Fruit fly (Drosophila melanogaster): ENCODE data around the gene NimC4.

NimC4 gene

DNA sequence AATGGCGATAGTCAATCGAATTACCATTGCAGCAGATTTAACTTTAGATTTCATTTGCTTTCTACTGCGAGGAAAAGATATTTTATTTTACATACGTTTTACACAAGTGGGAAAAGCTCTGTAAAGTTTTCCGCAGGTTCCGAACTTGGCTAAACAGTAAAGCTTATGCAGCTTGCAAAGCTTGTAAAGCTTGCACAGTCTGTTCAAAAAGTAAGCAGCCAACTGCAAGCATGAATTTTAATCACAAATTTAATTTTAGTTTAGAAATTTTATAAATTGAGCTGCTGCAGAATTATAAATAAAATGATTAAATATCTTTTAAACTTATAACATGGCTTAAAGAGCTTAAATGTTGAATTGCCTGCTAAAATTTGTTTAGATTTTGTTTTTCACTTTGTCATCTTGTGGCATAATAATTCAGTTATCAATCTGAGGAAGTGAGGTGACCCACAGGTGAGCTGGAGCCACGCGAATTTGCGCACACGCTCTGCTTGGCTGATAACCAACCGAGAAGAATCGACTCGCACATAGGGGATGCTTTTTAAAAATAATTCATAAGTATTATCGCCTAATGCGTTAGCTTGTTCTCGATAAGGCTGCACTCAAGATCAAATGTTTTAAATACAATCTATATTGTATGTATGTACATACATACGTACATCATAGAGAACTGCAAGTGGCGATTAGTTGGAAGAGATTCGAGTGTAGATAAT is 35.6 kb upstream of the NimC4 start (continued):
- TF ChIP-seq CG14710 (tag; optimal IDR thresholded peaks at IDR 0.05) = no peak
- no peak for TF ChIP-seq CG13424 (tag; optimal IDR thresholded peaks at IDR 0.05)
- TF ChIP-seq CG14860 (GFP tag; IDR thresholded peaks at IDR 0.05; ENCODE audit: partially characterized antibody) = no peak
- TF ChIP-seq Bteb2 (GFP tag; optimal IDR thresholded peaks at IDR 0.05) = no peak
- no peak for TF ChIP-seq CG9215 (GFP tag; IDR thresholded peaks at IDR 0.05)
- TF ChIP-seq CG7839 (tag; optimal IDR thresholded peaks at IDR 0.05) = peak; percentile 62
- TF ChIP-seq CG6791 (GFP tag; IDR thresholded peaks at IDR 0.05; ENCODE audit: partially characterized antibody) = peak; percentile 69; the same call in 2 of the 3 replicates
- TF ChIP-seq gro (GFP tag; optimal IDR thresholded peaks at IDR 0.05) = peak; percentile 33
- no peak for TF ChIP-seq Hr3 (GFP tag; optimal IDR thresholded peaks at IDR 0.05)
- peak; percentile 43; the same call in 1 of the 3 replicates for TF ChIP-seq dysf (GFP tag; IDR thresholded peaks at IDR 0.05)
- peak; percentile 65; the same call in 2 of the 3 replicates for TF ChIP-seq ci (GFP tag; IDR thresholded peaks at IDR 0.05)
- peak; percentile 21 for TF ChIP-seq CG15011 (GFP tag; optimal IDR thresholded peaks at IDR 0.05)
- no peak for TF ChIP-seq Mes4 (GFP tag; optimal IDR thresholded peaks at IDR 0.05)
- TF ChIP-seq CG33557 (GFP tag; optimal IDR thresholded peaks at IDR 0.05) = no peak
- peak; percentile 53; the same call in 1 of the 2 replicates for TF ChIP-seq H2.0 (GFP tag; IDR thresholded peaks at IDR 0.05)
- TF ChIP-seq CG32532 (GFP tag; IDR thresholded peaks at IDR 0.05) = peak; percentile 80
- TF ChIP-seq CG31441 (GFP tag; IDR thresholded peaks at IDR 0.05) = peak; percentile 35; the same call in 1 of the 2 replicates
- no peak for TF ChIP-seq NC2β (GFP tag; optimal IDR thresholded peaks at IDR 0.05)
- TF ChIP-seq CG2199 (GFP tag; IDR thresholded peaks at IDR 0.05) = peak; percentile 76; the same call in 1 of the 3 replicates
- peak; percentile 4 for TF ChIP-seq CG33213 (GFP tag; optimal IDR thresholded peaks at IDR 0.05)
- no peak; the same call in 2 of the 3 replicates for TF ChIP-seq Aef1 (GFP tag; IDR thresholded peaks at IDR 0.05)
- TF ChIP-seq Blimp-1 (GFP tag; optimal IDR thresholded peaks at IDR 0.05) = peak; percentile 41
- no peak for TF ChIP-seq sima (GFP tag; optimal IDR thresholded peaks at IDR 0.05)
- no peak for TF ChIP-seq ase (GFP tag; IDR thresholded peaks at IDR 0.05)
- TF ChIP-seq abd-A (tag; optimal IDR thresholded peaks at IDR 0.05) = no peak
- TF ChIP-seq CG8281 (tag; optimal IDR thresholded peaks at IDR 0.05) = no peak
- TF ChIP-seq ewg (GFP tag; optimal IDR thresholded peaks at IDR 0.05) = no peak
- TF ChIP-seq CG11247 (GFP tag; IDR thresholded peaks at IDR 0.05) = peak; percentile 31; the same call in 1 of the 2 replicates
- peak; percentile 93 for TF ChIP-seq row (GFP tag; IDR thresholded peaks at IDR 0.05)
- TF ChIP-seq D19A (tag; optimal IDR thresholded peaks at IDR 0.05) = peak; percentile 40
- TF ChIP-seq CTCF (GFP tag; optimal IDR thresholded peaks at IDR 0.05) = peak; percentile 83
- TF ChIP-seq Hr51 (GFP tag; optimal IDR thresholded peaks at IDR 0.05) = peak in 1 of 2 experiments; percentile 50
- TF ChIP-seq Neu2 (GFP tag; optimal IDR thresholded peaks at IDR 0.05; ENCODE audit: borderline replicate concordance) = no peak
- no peak for TF ChIP-seq CG10979 (tag; optimal IDR thresholded peaks at IDR 0.05)
- TF ChIP-seq sens (GFP tag) = peak; percentile 7
- TF ChIP-seq Tbp (GFP tag; optimal IDR thresholded peaks at IDR 0.05) = no peak
- peak; percentile 39 for TF ChIP-seq Hmr (GFP tag; optimal IDR thresholded peaks at IDR 0.05)
- peak; percentile 48 for TF ChIP-seq CG17359 (tag; optimal IDR thresholded peaks at IDR 0.05)
- TF ChIP-seq CG11560 (tag; IDR thresholded peaks at IDR 0.05) = peak; percentile 40; the same call in 1 of the 3 replicates
- TF ChIP-seq CG13624 (GFP tag; optimal IDR thresholded peaks at IDR 0.05) = peak; percentile 17
- TF ChIP-seq ab (GFP tag; optimal IDR thresholded peaks at IDR 0.05) = no peak
- TF ChIP-seq CG2678 (tag; optimal IDR thresholded peaks at IDR 0.05) = peak; percentile 61
- TF ChIP-seq HmgZ (tag; optimal IDR thresholded peaks at IDR 0.05) = peak; percentile 26
- TF ChIP-seq Atf6 (GFP tag; IDR thresholded peaks at IDR 0.05) = peak; percentile 75
- TF ChIP-seq CG15601 (tag; optimal IDR thresholded peaks at IDR 0.05) = peak; percentile 14
- TF ChIP-seq CG2202 (tag; optimal IDR thresholded peaks at IDR 0.05) = no peak
- TF ChIP-seq CG11456 (GFP tag; IDR thresholded peaks at IDR 0.05) = peak; percentile 83
- no peak for TF ChIP-seq pfk (GFP tag; optimal IDR thresholded peaks at IDR 0.05)
- TF ChIP-seq CG8290 (GFP tag; optimal IDR thresholded peaks at IDR 0.05) = peak; percentile 27
- peak in 1 of 2 experiments; percentile 27 for TF ChIP-seq CG8290 (tag; optimal IDR thresholded peaks at IDR 0.05)
